Worm (Caenorhabditis elegans) whole organism, young adult: ENCODE results near the gene clec-63.

Experiments
- B0035.1 ChIP-seq: sonication (generic microtip); optimal IDR thresholded peaks from 2 replicates; lab custom pipeline; 2016; ENCODE audit warnings: missing genetic modification characterization, mild to moderate bottlenecking, missing compliant biosample characterization, missing genotype, missing genetic modification reagents
- B0261.1 ChIP-seq: sonication (generic microtip); optimal IDR thresholded peaks from 2 replicates; lab custom pipeline; 2016; ENCODE audit warnings: mild to moderate bottlenecking, missing genetic modification characterization, moderate library complexity, missing compliant biosample characterization
- D2030.7 ChIP-seq: fragments of 200-800 bp; sonication (Bioruptor generic); IDR thresholded peaks from 2 replicates; pipeline ENCODE4 v1.3.6; 2022; ENCODE audit warnings: missing genetic modification reagents, missing genetic modification characterization, missing compliant biosample characterization
- F22D6.2 ChIP-seq: sonication (generic microtip); optimal IDR thresholded peaks from 2 replicates; lab custom pipeline; 2016; ENCODE audit warnings: mild to moderate bottlenecking, missing genetic modification characterization, missing compliant biosample characterization
- F33H1.4 ChIP-seq: fragments of 200-800 bp; sonication (Bioruptor generic); IDR thresholded peaks from 2 replicates; pipeline ENCODE4 v1.3.6; 2022; ENCODE audit warnings: missing genetic modification reagents, missing genetic modification characterization, missing compliant biosample characterization
- K11D2.4 ChIP-seq: fragments of 200-800 bp; sonication (Bioruptor generic); IDR thresholded peaks from 2 replicates; pipeline ENCODE4 v1.3.6; 2022; ENCODE audit warnings: missing genetic modification reagents, missing genetic modification characterization, missing compliant biosample characterization
- K12H6.12 ChIP-seq: fragments of 200-800 bp; sonication (Bioruptor generic); optimal IDR thresholded peaks from 2 replicates; lab custom pipeline; 2018; ENCODE audit warnings: mild to moderate bottlenecking, missing genetic modification characterization, missing compliant biosample characterization
- Y53F4B.3 ChIP-seq: fragments of 200-800 bp; sonication (Bioruptor generic); IDR thresholded peaks from 2 replicates; pipeline ENCODE4 v1.3.6; 2022; ENCODE audit warnings: missing genetic modification reagents, missing genetic modification characterization, missing compliant biosample characterization
- Y53G8AR.9 ChIP-seq: fragments of 200-800 bp; sonication (Bioruptor generic); conservative IDR thresholded peaks from 2 replicates; pipeline ENCODE4 v1.3.6; 2022; ENCODE audit warnings: missing genetic modification reagents, missing genetic modification characterization, missing compliant biosample characterization
- Y67H2A.10 ChIP-seq: fragments of 200-800 bp; sonication (Bioruptor generic); conservative IDR thresholded peaks from 2 replicates; pipeline ENCODE4 v1.3.6; 2022; ENCODE audit warnings: missing genetic modification reagents, missing genetic modification characterization, missing compliant biosample characterization
- Y79H2A.3 ChIP-seq: fragments of 200-800 bp; sonication (Bioruptor generic); conservative IDR thresholded peaks from 2 replicates; pipeline ENCODE4 v1.3.6; 2022; ENCODE audit warnings: missing genetic modification reagents, missing genetic modification characterization, missing compliant biosample characterization
- Y95B8A.8 ChIP-seq: fragments of 200-800 bp; sonication (Bioruptor generic); IDR thresholded peaks from 2 replicates; pipeline ENCODE4 v1.3.6; 2022; ENCODE audit warnings: missing genetic modification reagents, missing genetic modification characterization, missing compliant biosample characterization
- athp-1 ChIP-seq: sonication (generic microtip); optimal IDR thresholded peaks from 2 replicates; lab custom pipeline; 2017; ENCODE audit warnings: mild to moderate bottlenecking, missing genetic modification characterization, missing compliant biosample characterization
- attf-6 ChIP-seq: fragments of 200-800 bp; sonication (Bioruptor generic); IDR thresholded peaks from 2 replicates; pipeline ENCODE4 v1.3.6; 2022; ENCODE audit warnings: missing genetic modification reagents, missing genetic modification characterization, missing compliant biosample characterization
- bed-1 ChIP-seq: fragments of 200-800 bp; sonication (Bioruptor generic); IDR thresholded peaks from 2 replicates; pipeline ENCODE4 v1.3.6; 2022; ENCODE audit warnings: missing genetic modification reagents, missing genetic modification characterization, missing compliant biosample characterization
- bed-2 ChIP-seq: fragments of 200-800 bp; sonication (Bioruptor generic); IDR thresholded peaks from 2 replicates; pipeline ENCODE4 v1.3.6; 2022; ENCODE audit warnings: missing genetic modification reagents, missing genetic modification characterization, missing compliant biosample characterization
- ceh-100 ChIP-seq: fragments of 200-800 bp; sonication (Bioruptor generic); IDR thresholded peaks from 2 replicates; pipeline ENCODE4 v1.3.6; 2022; ENCODE audit warnings: missing genetic modification reagents, missing genetic modification characterization, missing compliant biosample characterization
- ceh-27 ChIP-seq: fragments of 200-800 bp; sonication (Bioruptor generic); optimal IDR thresholded peaks from 2 replicates; lab custom pipeline; 2018; ENCODE audit warnings: mild to moderate bottlenecking, missing genetic modification characterization, moderate library complexity, missing compliant biosample characterization
- ceh-58 ChIP-seq: fragments of 200-800 bp; sonication (Bioruptor generic); IDR thresholded peaks from 2 replicates; pipeline ENCODE4 v1.3.6; 2022; ENCODE audit warnings: missing genetic modification characterization, missing compliant biosample characterization
- chd-7 ChIP-seq: sonication (generic microtip); optimal IDR thresholded peaks from 2 replicates; lab custom pipeline; 2016; ENCODE audit warnings: mild to moderate bottlenecking, missing genetic modification characterization, moderate library complexity, missing compliant biosample characterization
- dox-1 ChIP-seq: fragments of 200-800 bp; sonication (Bioruptor generic); IDR thresholded peaks from 2 replicates; pipeline ENCODE4 v1.3.6; 2022; ENCODE audit warnings: missing genetic modification reagents, missing genetic modification characterization, missing compliant biosample characterization
- dpl-1 ChIP-seq: fragments of 150-350 bp; optimal IDR thresholded peaks from 2 replicates; lab custom pipeline; 2014; ENCODE audit warnings: missing biosample characterization, missing genetic modification reagents, missing genetic modification characterization
- fkh-3 ChIP-seq: sonication (generic microtip); optimal IDR thresholded peaks from 2 replicates; lab custom pipeline; 2016; ENCODE audit warnings: mild to moderate bottlenecking, missing genetic modification characterization, missing compliant biosample characterization
- gei-17 ChIP-seq: fragments of 200-800 bp; sonication (Bioruptor generic); optimal IDR thresholded peaks from 2 replicates; lab custom pipeline; 2018; ENCODE audit warnings: mild to moderate bottlenecking, missing genetic modification characterization, missing compliant biosample characterization
- him-1 ChIP-seq: sonication (generic microtip); optimal IDR thresholded peaks from 2 replicates; lab custom pipeline; 2016; ENCODE audit warnings: missing genotype, missing genetic modification reagents, missing genetic modification characterization, missing compliant biosample characterization
- hlh-12 ChIP-seq: sonication (generic microtip); optimal IDR thresholded peaks from 2 replicates; lab custom pipeline; 2016; ENCODE audit warnings: missing genetic modification characterization, missing compliant biosample characterization
- hmg-1.2 ChIP-seq: fragments of 200-800 bp; sonication (Bioruptor generic); IDR thresholded peaks from 2 replicates; pipeline ENCODE4 v1.3.6; 2022; ENCODE audit warnings: missing genetic modification reagents, missing genetic modification characterization, missing compliant biosample characterization
- hrde-1 ChIP-seq: sonication (generic microtip); optimal IDR thresholded peaks from 2 replicates; lab custom pipeline; 2016; ENCODE audit warnings: missing genetic modification characterization, mild to moderate bottlenecking, missing compliant biosample characterization, moderate library complexity, missing genotype, missing genetic modification reagents, borderline replicate concordance
- hsf-1 ChIP-seq: fragments of 200-800 bp; sonication (Bioruptor generic); IDR thresholded peaks from 2 replicates; pipeline ENCODE4 v1.3.6; 2022; ENCODE audit warnings: missing genetic modification reagents, missing genetic modification characterization, missing compliant biosample characterization
- lin-26 ChIP-seq: fragments of 200-800 bp; sonication (Bioruptor generic); IDR thresholded peaks from 2 replicates; pipeline ENCODE4 v1.3.6; 2022; ENCODE audit warnings: missing genetic modification reagents, missing genetic modification characterization, missing compliant biosample characterization
- lin-40 ChIP-seq: sonication (generic microtip); optimal IDR thresholded peaks from 2 replicates; lab custom pipeline; 2016; ENCODE audit warnings: missing genetic modification characterization, mild to moderate bottlenecking, missing compliant biosample characterization, missing genotype, missing genetic modification reagents
- madf-6 ChIP-seq: fragments of 200-800 bp; sonication (Bioruptor generic); IDR thresholded peaks from 2 replicates; pipeline ENCODE4 v1.3.6; 2022; ENCODE audit warnings: missing genetic modification reagents, missing genetic modification characterization, missing compliant biosample characterization
- madf-8 ChIP-seq: fragments of 200-800 bp; sonication (Bioruptor generic); conservative IDR thresholded peaks from 2 replicates; pipeline ENCODE4 v1.3.6; 2022; ENCODE audit warnings: missing genetic modification reagents, missing genetic modification characterization, missing compliant biosample characterization
- nfya-1 ChIP-seq: sonication (generic microtip); optimal IDR thresholded peaks from 2 replicates; lab custom pipeline; 2017; ENCODE audit warnings: antibody characterized with exemption, missing compliant biosample characterization, missing genetic modification characterization, borderline replicate concordance; ENCODE audit not compliant: insufficient read depth
- nfya-2 ChIP-seq: fragments of 200-800 bp; sonication (Bioruptor generic); IDR thresholded peaks from 2 replicates; pipeline ENCODE4 v1.3.6; 2022; ENCODE audit warnings: missing genetic modification reagents, missing genetic modification characterization, missing compliant biosample characterization
- nhr-27 ChIP-seq: fragments of 200-800 bp; sonication (Bioruptor generic); optimal IDR thresholded peaks from 2 replicates; lab custom pipeline; 2018; ENCODE audit warnings: mild to moderate bottlenecking, missing genetic modification characterization, moderate library complexity, missing compliant biosample characterization
- nhr-80 ChIP-seq: sonication (generic microtip); optimal IDR thresholded peaks from 2 replicates; lab custom pipeline; 2016; ENCODE audit warnings: missing genetic modification characterization, missing compliant biosample characterization
- nhr-90 ChIP-seq: sonication (generic microtip); optimal IDR thresholded peaks from 2 replicates; lab custom pipeline; 2016; ENCODE audit warnings: missing genotype, mild to moderate bottlenecking, missing genetic modification characterization, missing compliant biosample characterization
- pbrm-1 ChIP-seq: fragments of 200-800 bp; sonication (Bioruptor generic); IDR thresholded peaks from 2 replicates; pipeline ENCODE4 v1.3.6; 2022; ENCODE audit warnings: missing genetic modification reagents, missing genetic modification characterization, missing compliant biosample characterization
- sdz-38 ChIP-seq: sonication (generic microtip); optimal IDR thresholded peaks from 2 replicates; lab custom pipeline; 2016; ENCODE audit warnings: missing genotype, missing genetic modification characterization, missing compliant biosample characterization
- somi-1 ChIP-seq: fragments of 200-800 bp; sonication (Bioruptor generic); optimal IDR thresholded peaks from 2 replicates; lab custom pipeline; 2018; ENCODE audit warnings: mild to moderate bottlenecking, missing genetic modification characterization, missing compliant biosample characterization
- tbx-9 ChIP-seq: sonication (generic microtip); optimal IDR thresholded peaks from 2 replicates; lab custom pipeline; 2016; ENCODE audit warnings: borderline replicate concordance, missing genetic modification characterization, inconsistent platforms, missing compliant biosample characterization
- unc-130 ChIP-seq: sonication (generic microtip); optimal IDR thresholded peaks from 2 replicates; lab custom pipeline; 2016; ENCODE audit warnings: missing genetic modification reagents, missing genetic modification characterization, missing compliant biosample characterization
- xnd-1 ChIP-seq: sonication (generic microtip); optimal IDR thresholded peaks from 2 replicates; lab custom pipeline; 2016; ENCODE audit warnings: missing genotype, missing genetic modification reagents, missing genetic modification characterization, missing compliant biosample characterization
- zfh-2 ChIP-seq: fragments of 200-800 bp; sonication (Bioruptor generic); conservative IDR thresholded peaks from 2 replicates; pipeline ENCODE4 v1.3.6; 2022; ENCODE audit warnings: missing genetic modification reagents, missing genetic modification characterization, missing compliant biosample characterization
- zim-3 ChIP-seq: sonication (generic microtip); optimal IDR thresholded peaks from 2 replicates; lab custom pipeline; 2017; ENCODE audit warnings: mild to moderate bottlenecking, missing genetic modification characterization, moderate library complexity, missing compliant biosample characterization
- ztf-3 ChIP-seq: fragments of 200-800 bp; sonication (Bioruptor generic); optimal IDR thresholded peaks from 2 replicates; lab custom pipeline; 2018; ENCODE audit warnings: mild to moderate bottlenecking, missing genetic modification characterization, missing compliant biosample characterization
- ztf-6 ChIP-seq: fragments of 200-800 bp; sonication (Bioruptor generic); IDR thresholded peaks from 2 replicates; pipeline ENCODE4 v1.3.6; 2022; ENCODE audit warnings: missing genetic modification reagents, missing genetic modification characterization, missing compliant biosample characterization

The clec-63 gene

ce11 chrII:12918960-12919553 is 23.6 kb downstream of the clec-63 start, which contains the start of the genes F58G1.2 and wago-4 (continued):
- no peak for TF ChIP-seq lin-26 (GFP tag; lab: Robert Waterston, UW)
- TF ChIP-seq tbx-9, result no peak
- peak; percentile 88 for TF ChIP-seq dpl-1 (GFP tag; lab: Kevin White, UChicago)
- TF ChIP-seq nhr-27 (tag; lab: Kevin White, UChicago), result no peak
- no peak for TF ChIP-seq bed-2 (GFP tag; lab: Robert Waterston, UW)
- no peak for TF ChIP-seq fkh-3 (tag; lab: Kevin White, UChicago)
- TF ChIP-seq hrde-1 (tag; lab: Kevin White, UChicago), result no peak
- TF ChIP-seq zim-3 (tag; lab: Kevin White, UChicago), result no peak
- TF ChIP-seq ceh-100, result 0 out of 2 replicates have a peak, but pooled peaks have one; percentile 13
- TF ChIP-seq madf-6 (GFP tag; lab: Robert Waterston, UW), result peak; percentile 94
- peak; percentile 96 for TF ChIP-seq F33H1.4 (GFP tag; lab: Robert Waterston, UW)
- TF ChIP-seq Y79H2A.3 (GFP tag; lab: Robert Waterston, UW), result 0 out of 2 replicates have a peak, but pooled peaks have one; percentile 24
- TF ChIP-seq Y53G8AR.9 (GFP tag; lab: Robert Waterston, UW), result no peak
- TF ChIP-seq hmg-1.2, result peak; percentile 37; the same call in 1 of the 2 replicates
- no peak for TF ChIP-seq hlh-12 (tag; lab: Kevin White, UChicago)
- no peak for TF ChIP-seq nfya-1
- TF ChIP-seq Y95B8A.8, result 0 out of 2 replicates have a peak, but pooled peaks have one; percentile 24
- peak; percentile 79 for TF ChIP-seq hsf-1 (GFP tag; lab: Robert Waterston, UW)
- no peak for TF ChIP-seq him-1 (tag; lab: Kevin White, UChicago)
- TF ChIP-seq sdz-38 (tag; lab: Kevin White, UChicago), result no peak
- TF ChIP-seq ceh-27, result no peak
- no peak for TF ChIP-seq ztf-3 (GFP tag; lab: Kevin White, UChicago)
- TF ChIP-seq F22D6.2 (tag; lab: Kevin White, UChicago), result no peak
- TF ChIP-seq K12H6.12 (tag; lab: Kevin White, UChicago), result no peak
- TF ChIP-seq somi-1, result no peak
- no peak for TF ChIP-seq K11D2.4
- TF ChIP-seq athp-1 (tag; lab: Kevin White, UChicago), result no peak
- TF ChIP-seq nfya-2 (GFP tag; lab: Robert Waterston, UW), result no peak
- peak; percentile 82 for TF ChIP-seq dox-1 (GFP tag; lab: Robert Waterston, UW)
- peak; percentile 83 for TF ChIP-seq madf-8 (GFP tag; lab: Robert Waterston, UW)
- peak; percentile 36; the same call in 1 of the 2 replicates for TF ChIP-seq Y53F4B.3 (GFP tag; lab: Robert Waterston, UW)
- TF ChIP-seq B0261.1 (tag; lab: Kevin White, UChicago), result no peak
- TF ChIP-seq B0035.1 (tag; lab: Kevin White, UChicago), result no peak
- TF ChIP-seq lin-40, result no peak
- no peak for TF ChIP-seq nhr-90
- peak; percentile 86 for TF ChIP-seq D2030.7 (GFP tag; lab: Robert Waterston, UW)
- peak; percentile 10 for TF ChIP-seq unc-130 (GFP tag; lab: Kevin White, UChicago)
- no peak for TF ChIP-seq pbrm-1 (GFP tag; lab: Robert Waterston, UW)
- TF ChIP-seq xnd-1 (tag; lab: Kevin White, UChicago), result peak; percentile 71
- TF ChIP-seq chd-7 (tag; lab: Kevin White, UChicago), result no peak
- no peak for TF ChIP-seq attf-6 (GFP tag; lab: Robert Waterston, UW)
- no peak for TF ChIP-seq gei-17 (GFP tag; lab: Kevin White, UChicago)
- TF ChIP-seq Y67H2A.10, result no peak
- TF ChIP-seq zfh-2, result no peak
- TF ChIP-seq ceh-58 (GFP tag; lab: Robert Waterston, UW), result no peak
- no peak for TF ChIP-seq nhr-80 (tag; lab: Kevin White, UChicago)
- no peak for TF ChIP-seq bed-1 (GFP tag; lab: Robert Waterston, UW)
- no peak for TF ChIP-seq ztf-6 (GFP tag; lab: Robert Waterston, UW)
